Fruit fly (Drosophila melanogaster): ENCODE results near the gene Taf4.

Taf4 gene

DNA sequence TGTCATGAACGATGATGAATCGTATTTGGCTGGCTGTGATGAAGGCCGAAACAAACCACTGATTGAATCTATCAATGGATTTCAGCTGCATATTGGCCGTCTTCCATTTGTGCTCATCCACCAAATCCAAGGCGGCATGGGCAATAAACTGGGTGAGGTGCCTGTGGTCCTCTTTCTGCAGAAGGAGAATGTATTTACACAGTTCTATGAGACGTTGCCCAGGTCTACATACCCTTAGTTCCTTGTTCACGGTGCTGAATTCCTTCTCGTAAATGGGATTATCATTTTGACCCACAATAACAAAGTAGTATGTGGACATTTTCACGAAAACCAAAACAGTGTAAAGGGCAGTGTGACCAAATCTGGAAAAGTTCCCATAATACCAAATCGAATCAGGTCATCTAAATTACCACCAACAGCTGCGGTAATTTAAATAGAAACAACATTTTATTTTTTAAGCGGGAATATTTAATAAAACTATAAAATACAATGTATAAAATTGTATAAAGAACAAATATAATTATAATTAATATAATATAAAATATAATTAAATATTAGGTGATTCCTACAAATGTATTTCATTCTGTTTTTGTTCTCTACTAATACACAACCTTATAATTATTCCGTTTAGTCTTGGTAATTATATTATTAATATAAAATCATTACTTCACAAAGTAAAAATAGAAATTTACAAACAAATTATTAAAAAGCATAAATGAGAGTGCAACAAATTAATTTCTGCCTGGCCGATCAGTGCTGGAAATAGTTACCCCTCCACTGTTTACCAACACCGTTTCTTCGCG lies 18.5 kb downstream of the Taf4 start, which contains the start of the genes Trs20 and elg1 (continued):
- no peak for TF ChIP-seq Eip74EF (GFP tag; optimal IDR thresholded peaks at IDR 0.05)
- no peak for TF ChIP-seq Abd-B (GFP tag; optimal IDR thresholded peaks at IDR 0.05)
- no peak for TF ChIP-seq luna (GFP tag; optimal IDR thresholded peaks at IDR 0.05)
- peak; percentile 43 for TF ChIP-seq CG1603 (tag; optimal IDR thresholded peaks at IDR 0.05)
- TF ChIP-seq Meics (GFP tag; optimal IDR thresholded peaks at IDR 0.05) = peak; percentile 61
- peak; percentile 47 for TF ChIP-seq Ptx1 (GFP tag; IDR thresholded peaks at IDR 0.05)
- TF ChIP-seq Gug (GFP tag; IDR thresholded peaks at IDR 0.05) = peak; percentile 6; the same call in 1 of the 4 replicates

DNA sequence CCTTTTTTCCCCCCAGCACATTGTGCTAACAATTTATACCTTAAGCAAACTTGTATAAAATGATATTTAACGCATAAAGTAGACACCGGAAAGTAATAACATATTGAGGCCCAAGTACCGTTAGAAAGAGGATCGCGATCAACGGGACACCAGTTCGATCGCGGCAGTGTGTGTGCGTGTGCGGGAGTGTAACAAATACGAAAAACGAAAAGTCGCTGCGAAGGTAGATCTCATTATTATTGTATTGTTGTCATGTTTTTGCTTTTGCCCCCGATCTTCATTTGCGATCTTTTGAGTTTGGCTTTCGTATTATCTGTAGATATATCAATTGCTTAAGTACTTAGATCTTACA lies 19.0 kb downstream of the Taf4 start:
- TF ChIP-seq CG34422 (GFP tag; IDR thresholded peaks at IDR 0.05) = peak; percentile 3; the same call in 1 of the 3 replicates
- TF ChIP-seq H2.0 (GFP tag; IDR thresholded peaks at IDR 0.05) = 0 out of 2 replicates have a peak, but pooled peaks have one; percentile 3
- TF ChIP-seq pan (optimal IDR thresholded peaks at IDR 0.05) = no peak
- TF ChIP-seq pan (GFP tag; optimal IDR thresholded peaks at IDR 0.05 in 1 of 2, IDR thresholded peaks at IDR 0.05 in 1 of 2) = no peak
- peak; percentile 60 for TF ChIP-seq MESR4 (GFP tag; optimal IDR thresholded peaks at IDR 0.05)
- TF ChIP-seq Sox102F (GFP tag; optimal IDR thresholded peaks at IDR 0.05) = no peak
- TF ChIP-seq dati (GFP tag; IDR thresholded peaks at IDR 0.05) = 0 out of 2 replicates have a peak, but pooled peaks have one; percentile 5
- TF ChIP-seq MBD-R2 (GFP tag; IDR thresholded peaks at IDR 0.05) = peak; percentile 9
- TF ChIP-seq stc (GFP tag; IDR thresholded peaks at IDR 0.05) = 0 out of 2 replicates have a peak, but pooled peaks have one; percentile 1
- TF ChIP-seq Drgx (GFP tag; IDR thresholded peaks at IDR 0.05) = 0 out of 2 replicates have a peak, but pooled peaks have one; percentile 29
- TF ChIP-seq CG34224 (GFP tag; IDR thresholded peaks at IDR 0.05; ENCODE audit: partially characterized antibody) = peak; percentile 25; the same call in 1 of the 3 replicates
- TF ChIP-seq CG17186 (GFP tag; optimal IDR thresholded peaks at IDR 0.05) = peak; percentile 46
- TF ChIP-seq cg (GFP tag; optimal IDR thresholded peaks at IDR 0.05) = peak; percentile 57
- no peak for TF ChIP-seq hkb (optimal IDR thresholded peaks at IDR 0.05)
- no peak for TF ChIP-seq hkb (GFP tag; IDR thresholded peaks at IDR 0.05)
- no peak for TF ChIP-seq Eip74EF (GFP tag; optimal IDR thresholded peaks at IDR 0.05)
- TF ChIP-seq gro (GFP tag; optimal IDR thresholded peaks at IDR 0.05) = no peak
- 0 out of 3 replicates have a peak, but pooled peaks have one; percentile 8 for TF ChIP-seq zfh1 (GFP tag; IDR thresholded peaks at IDR 0.05)
- TF ChIP-seq E2f2 (GFP tag; IDR thresholded peaks at IDR 0.05) = no peak; the same call in 1 of the 2 replicates
- 0 out of 4 replicates have a peak, but pooled peaks have one; percentile 8 for TF ChIP-seq Dll (GFP tag; IDR thresholded peaks at IDR 0.05; ENCODE audit: partially characterized antibody)
- peak; percentile 44 for TF ChIP-seq CG4617 (GFP tag; optimal IDR thresholded peaks at IDR 0.05; ENCODE audit: borderline replicate concordance)
- TF ChIP-seq H15 (GFP tag; IDR thresholded peaks at IDR 0.05) = 0 out of 3 replicates have a peak, but pooled peaks have one; percentile 31
- no peak for TF ChIP-seq CG13624 (GFP tag; optimal IDR thresholded peaks at IDR 0.05)
- TF ChIP-seq Ets65A (GFP tag) = no peak
- TF ChIP-seq kah (GFP tag; optimal IDR thresholded peaks at IDR 0.05) = no peak
- TF ChIP-seq Hsf (GFP tag; optimal IDR thresholded peaks at IDR 0.05) = no peak
- TF ChIP-seq Rx (GFP tag; IDR thresholded peaks at IDR 0.05) = 0 out of 2 replicates have a peak, but pooled peaks have one; percentile 3
- TF ChIP-seq CG1603 (tag; optimal IDR thresholded peaks at IDR 0.05) = peak; percentile 44
- TF ChIP-seq nom (GFP tag; optimal IDR thresholded peaks at IDR 0.05) = peak; percentile 9

DNA sequence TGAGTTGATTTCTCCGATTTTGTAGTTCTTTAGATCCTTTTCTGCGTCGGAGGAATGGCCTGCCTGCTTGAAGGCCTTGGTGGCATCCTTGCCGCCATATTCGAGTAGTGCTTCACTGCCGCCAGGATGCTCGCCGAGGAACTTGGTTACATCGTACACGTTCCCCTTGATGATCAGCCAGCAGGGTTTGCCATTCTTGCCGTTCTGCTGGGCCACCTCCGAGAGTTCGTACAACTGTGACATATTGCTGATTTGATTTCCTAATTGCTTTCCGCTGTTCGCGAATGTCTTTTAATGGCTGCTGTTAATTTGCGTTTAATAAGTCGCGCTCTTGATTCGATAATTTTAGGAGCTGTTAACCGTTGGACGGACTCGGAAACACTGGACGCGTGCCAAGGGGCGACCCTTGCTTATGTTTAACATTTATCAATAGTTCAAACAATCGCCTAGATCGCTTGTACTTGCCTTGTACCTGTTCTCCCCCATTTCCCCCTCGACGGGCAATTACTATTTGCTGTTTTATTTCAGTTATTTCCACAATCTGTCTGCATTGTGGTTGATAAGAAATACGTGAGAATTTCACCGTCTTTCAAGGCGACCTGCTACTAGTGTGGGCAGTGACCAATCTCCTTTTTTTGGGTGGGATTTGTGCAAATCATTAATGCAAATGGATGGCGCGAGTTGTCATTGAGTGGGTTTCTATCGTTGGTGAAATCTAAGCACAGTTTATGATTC lies 24.0 kb downstream of the Taf4 start:
- TF ChIP-seq CG14441 (GFP tag; IDR thresholded peaks at IDR 0.05) (0 out of 2 replicates have a peak, but pooled peaks have one; percentile 9), croc (GFP tag; conservative IDR thresholded peaks at IDR 0.05) (no peak), exex (tag; optimal IDR thresholded peaks at IDR 0.05) (peak; percentile 85), lab (GFP tag; optimal IDR thresholded peaks at IDR 0.05) (peak; percentile 23), Hr39 (optimal IDR thresholded peaks at IDR 0.05) (no peak), sug (tag; optimal IDR thresholded peaks at IDR 0.05) (peak; percentile 74), CG9876 (GFP tag; optimal IDR thresholded peaks at IDR 0.05) (no peak), Meics (GFP tag; optimal IDR thresholded peaks at IDR 0.05) (no peak), CG8281 (tag; optimal IDR thresholded peaks at IDR 0.05) (no peak), CG10431 (GFP tag; optimal IDR thresholded peaks at IDR 0.05) (no peak), CG3995 (GFP tag; optimal IDR thresholded peaks at IDR 0.05) (peak; percentile 9), chinmo (GFP tag; IDR thresholded peaks at IDR 0.05; ENCODE audit: partially characterized antibody) (0 out of 4 replicates have a peak, but pooled peaks have one; percentile 48), Med (GFP tag) (peak; percentile 77)

All from whole organism, embryonic.